Worm (Caenorhabditis elegans) whole organism, L4/young adult: ENCODE results near the gene algn-3.
A peak's percentile ranks its signal among the peaks of the same experiment; 100 is the strongest.

Experiments used
- W03F9.2 ChIP-seq: fragments of 150-350 bp; optimal IDR thresholded peaks from 2 replicates; lab custom pipeline; 2014; ENCODE audit warnings: missing biosample characterization, missing genetic modification characterization
- dao-5 ChIP-seq: sonication (generic microtip); optimal IDR thresholded peaks from 2 replicates; lab custom pipeline; 2016; ENCODE audit warnings: missing genotype, missing genetic modification characterization, moderate library complexity, missing compliant biosample characterization
- him-1 ChIP-seq: sonication (generic microtip); optimal IDR thresholded peaks from 2 replicates; lab custom pipeline; 2016; ENCODE audit warnings: missing genotype, missing genetic modification reagents, missing genetic modification characterization, missing compliant biosample characterization

ce11 chrII:14154357-14154756 lies 21.7 kb upstream of the algn-3 start, which contains the start of gene Y48B6A.1:
- TF ChIP-seq him-1 (peak; percentile 75), W03F9.2 (tag; lab: Kevin White, UChicago) (peak; percentile 97), dao-5 (tag; lab: Kevin White, UChicago) (no peak)
